Fruit fly (Drosophila melanogaster) whole organism, embryonic: ENCODE measurements around the gene Scox.
A peak's percentile ranks its signal among the peaks of the same experiment; 100 is the strongest.

Experiments
- Atf-2 ChIP-seq: fragments of 200-800 bp; sonication (Bioruptor generic); optimal IDR thresholded peaks from 2 replicates; lab custom pipeline; 2016; ENCODE audit warnings: missing biosample characterization, missing genetic modification characterization
- Atf6 ChIP-seq: fragments of 200-800 bp; sonication (Bioruptor generic); IDR thresholded peaks from 2 replicates; pipeline ENCODE4 v1.3.6; 2022; ENCODE audit warnings: missing biosample characterization, missing genetic modification characterization
- CG11504 ChIP-seq: fragments of 200-800 bp; sonication (Bioruptor generic); optimal IDR thresholded peaks from 3 replicates; lab custom pipeline; 2019; ENCODE audit warnings: missing biosample characterization, mild to moderate bottlenecking, missing genetic modification characterization, moderate library complexity
- CG12071 ChIP-seq: fragments of 200-800 bp; sonication (Bioruptor generic); optimal IDR thresholded peaks from 3 replicates; lab custom pipeline; 2018; ENCODE audit warnings: missing biosample characterization, mild to moderate bottlenecking, missing genetic modification characterization
- CG12744 ChIP-seq: fragments of 200-800 bp; sonication (Bioruptor generic); optimal IDR thresholded peaks from 2 replicates; lab custom pipeline; 2016; ENCODE audit warnings: missing biosample characterization, missing genetic modification characterization
- CG14050 ChIP-seq: fragments of 200-800 bp; sonication (Bioruptor generic); IDR thresholded peaks from 3 replicates; pipeline ENCODE4 v1.3.6; 2022; ENCODE audit warnings: missing biosample characterization, missing genetic modification characterization
- CG14441 ChIP-seq: fragments of 200-800 bp; sonication (Bioruptor generic); IDR thresholded peaks from 2 replicates; pipeline ENCODE4 v1.3.6; 2022; ENCODE audit warnings: missing biosample characterization, missing genetic modification characterization
- CG14860 ChIP-seq: fragments of 200-800 bp; sonication (Bioruptor generic); IDR thresholded peaks from 3 replicates; pipeline ENCODE4 v1.3.6; 2022; ENCODE audit warnings: missing biosample characterization, missing genetic modification characterization; ENCODE audit not compliant: partially characterized antibody
- CG1603 ChIP-seq: fragments of 200-800 bp; sonication (Bioruptor generic); optimal IDR thresholded peaks from 2 replicates; lab custom pipeline; 2019; ENCODE audit warnings: missing biosample characterization, mild to moderate bottlenecking, missing genetic modification characterization, moderate library complexity
- CG1647 ChIP-seq: fragments of 200-800 bp; sonication (Bioruptor generic); optimal IDR thresholded peaks from 3 replicates; lab custom pipeline; 2016; ENCODE audit warnings: missing biosample characterization, missing genetic modification characterization
- CG16779 ChIP-seq: fragments of 200-800 bp; sonication (Bioruptor generic); IDR thresholded peaks from 2 replicates; pipeline ENCODE4 v1.3.6; 2022; ENCODE audit warnings: missing biosample characterization, missing genetic modification characterization
- CG17361 ChIP-seq: fragments of 200-800 bp; sonication (Bioruptor generic); IDR thresholded peaks from 3 replicates; pipeline ENCODE4 v1.3.6; 2022; ENCODE audit warnings: missing biosample characterization, missing genetic modification characterization
- CG18011 ChIP-seq: fragments of 200-800 bp; sonication (Bioruptor generic); optimal IDR thresholded peaks from 2 replicates; lab custom pipeline; 2017; ENCODE audit warnings: missing biosample characterization, missing genetic modification characterization, mild to moderate bottlenecking, moderate library complexity, missing genotype
- CG1832 ChIP-seq: fragments of 200-800 bp; sonication (Bioruptor generic); optimal IDR thresholded peaks from 2 replicates; lab custom pipeline; 2017; ENCODE audit warnings: missing biosample characterization, mild to moderate bottlenecking, missing genetic modification characterization, inconsistent platforms
- CG18476 ChIP-seq: fragments of 200-800 bp; sonication (Bioruptor generic); optimal IDR thresholded peaks from 2 replicates; lab custom pipeline; 2016; ENCODE audit warnings: missing biosample characterization, mild to moderate bottlenecking, missing genetic modification characterization
- CG18619 ChIP-seq: fragments of 200-800 bp; sonication (Bioruptor generic); optimal IDR thresholded peaks from 3 replicates; lab custom pipeline; 2017; ENCODE audit warnings: missing biosample characterization, mild to moderate bottlenecking, missing genetic modification characterization
- CG2116 ChIP-seq: fragments of 200-800 bp; sonication (Bioruptor generic); optimal IDR thresholded peaks from 3 replicates; lab custom pipeline; 2018; ENCODE audit warnings: missing biosample characterization, mild to moderate bottlenecking, missing genetic modification characterization
- CG2120 ChIP-seq: fragments of 200-800 bp; sonication (Bioruptor generic); optimal IDR thresholded peaks from 3 replicates; lab custom pipeline; 2016; ENCODE audit warnings: missing biosample characterization, missing genetic modification characterization
- CG4328 ChIP-seq: fragments of 200-800 bp; sonication (Bioruptor generic); optimal IDR thresholded peaks from 3 replicates; lab custom pipeline; 2017; ENCODE audit warnings: missing biosample characterization, missing genetic modification reagents, missing genetic modification characterization
- CG5180 ChIP-seq: fragments of 200-800 bp; sonication (Bioruptor generic); optimal IDR thresholded peaks from 3 replicates; lab custom pipeline; 2017; ENCODE audit warnings: missing biosample characterization, missing genetic modification characterization, mild to moderate bottlenecking, moderate library complexity, missing genetic modification reagents
- CG6654 ChIP-seq: fragments of 200-800 bp; sonication (Bioruptor generic); optimal IDR thresholded peaks from 2 replicates; lab custom pipeline; 2017; ENCODE audit warnings: missing biosample characterization, mild to moderate bottlenecking, missing genetic modification characterization
- CG7963 ChIP-seq: fragments of 200-800 bp; sonication (Bioruptor generic); IDR thresholded peaks from 3 replicates; pipeline ENCODE4 v1.3.6; 2022; ENCODE audit warnings: missing biosample characterization, missing genetic modification characterization; ENCODE audit not compliant: partially characterized antibody
- CG8924 ChIP-seq: fragments of 200-800 bp; optimal IDR thresholded peaks from 3 replicates; lab custom pipeline; 2019; ENCODE audit warnings: missing biosample characterization, mild to moderate bottlenecking, missing genetic modification characterization, moderate library complexity
- D19B ChIP-seq: fragments of 200-800 bp; sonication (Bioruptor generic); optimal IDR thresholded peaks from 2 replicates; lab custom pipeline; 2017; ENCODE audit warnings: missing biosample characterization, mild to moderate bottlenecking, missing genetic modification characterization
- Dbx ChIP-seq: fragments of 200-800 bp; sonication (Bioruptor generic); IDR thresholded peaks from 3 replicates; pipeline ENCODE4 v1.3.6; 2022; ENCODE audit warnings: missing biosample characterization, missing genetic modification characterization
- Dek ChIP-seq: fragments of 200-800 bp; sonication (Bioruptor generic); optimal IDR thresholded peaks from 3 replicates; lab custom pipeline; 2019; ENCODE audit warnings: missing biosample characterization, mild to moderate bottlenecking, missing genetic modification characterization, moderate library complexity
- Drgx ChIP-seq: fragments of 200-800 bp; sonication (Bioruptor generic); IDR thresholded peaks from 2 replicates; pipeline ENCODE4 v1.3.6; 2022; ENCODE audit warnings: missing biosample characterization, missing genetic modification characterization
- Gug ChIP-seq: fragments of 200-800 bp; sonication (Bioruptor generic); IDR thresholded peaks from 4 replicates; pipeline ENCODE4 v1.3.6; 2022; ENCODE audit warnings: missing biosample characterization, missing genetic modification characterization
- HLH54F ChIP-seq: fragments of 200-800 bp; sonication (Bioruptor generic); optimal IDR thresholded peaks from 3 replicates; lab custom pipeline; 2016; ENCODE audit warnings: missing biosample characterization, missing genetic modification characterization
- NC2α ChIP-seq: fragments of 200-800 bp; sonication (Bioruptor generic); optimal IDR thresholded peaks from 2 replicates; lab custom pipeline; 2016; ENCODE audit warnings: missing biosample characterization, missing genetic modification characterization
- NC2β ChIP-seq: fragments of 200-800 bp; sonication (Bioruptor generic); optimal IDR thresholded peaks from 2 replicates; lab custom pipeline; 2016; ENCODE audit warnings: missing biosample characterization, missing genetic modification characterization
- Oli ChIP-seq: fragments of 200-800 bp; sonication (Bioruptor generic); optimal IDR thresholded peaks from 2 replicates; lab custom pipeline; 2018; ENCODE audit warnings: missing biosample characterization, mild to moderate bottlenecking, missing genetic modification characterization, moderate library complexity
- Scr ChIP-seq: fragments of 200-800 bp; sonication (Bioruptor generic); IDR thresholded peaks from 2 replicates; pipeline ENCODE4 v1.3.6; 2022; ENCODE audit warnings: missing biosample characterization, missing genetic modification characterization; ENCODE audit not compliant: partially characterized antibody
- Sry-δ ChIP-seq: fragments of 200-800 bp; sonication (Bioruptor generic); optimal IDR thresholded peaks from 2 replicates; lab custom pipeline; 2016; ENCODE audit warnings: missing biosample characterization, missing genetic modification characterization
- Vsx1 ChIP-seq: fragments of 200-800 bp; sonication (Bioruptor generic); optimal IDR thresholded peaks from 2 replicates; lab custom pipeline; 2017; ENCODE audit warnings: missing biosample characterization, mild to moderate bottlenecking, missing genetic modification characterization, missing genetic modification reagents
- dysf ChIP-seq: fragments of 200-800 bp; sonication (Bioruptor generic); IDR thresholded peaks from 3 replicates; pipeline ENCODE4 v1.3.6; 2022; ENCODE audit warnings: missing biosample characterization, missing genetic modification characterization
- fd102C ChIP-seq: fragments of 200-800 bp; sonication (Bioruptor generic); optimal IDR thresholded peaks from 2 replicates; lab custom pipeline; 2018; ENCODE audit warnings: missing biosample characterization, mild to moderate bottlenecking, missing genetic modification characterization, moderate library complexity
- grn ChIP-seq: fragments of 200-800 bp; sonication (Bioruptor generic); optimal IDR thresholded peaks from 3 replicates; lab custom pipeline; 2017; ENCODE audit warnings: missing biosample characterization, missing genetic modification characterization
- inv ChIP-seq: fragments of 200-800 bp; sonication (Bioruptor generic); IDR thresholded peaks from 2 replicates; pipeline ENCODE4 v1.3.6; 2022; ENCODE audit warnings: missing biosample characterization, missing genetic modification characterization; ENCODE audit not compliant: partially characterized antibody
- ken ChIP-seq: fragments of 200-800 bp; sonication (Bioruptor generic); IDR thresholded peaks from 3 replicates; pipeline ENCODE4 v1.3.6; 2022; ENCODE audit warnings: missing biosample characterization, missing genetic modification characterization
- lbe ChIP-seq: fragments of 200-800 bp; sonication (Bioruptor generic); optimal IDR thresholded peaks from 2 replicates; lab custom pipeline; 2016; ENCODE audit warnings: missing biosample characterization, mild to moderate bottlenecking, missing genetic modification characterization
- phol ChIP-seq: fragments of 200-800 bp; sonication (Bioruptor generic); optimal IDR thresholded peaks from 3 replicates; lab custom pipeline; 2018; ENCODE audit warnings: missing biosample characterization, mild to moderate bottlenecking, missing genetic modification characterization, moderate library complexity
- prd ChIP-seq, 3 experiments: fragments of >200 bp in 2 of 3; fragments of 200-800 bp in 1 of 3; sonication (Bioruptor generic) in 1 of 3; optimal IDR thresholded peaks in 2 of 3; IDR thresholded peaks in 1 of 3; 2 replicates in 2 of 3; 3 replicates in 1 of 3; pipeline versions ENCODE4 v1.3.6 to Lab custom; 2017 to 2022; ENCODE audit warnings: missing biosample characterization in 1 of 3, missing genetic modification characterization in 1 of 3
- repo ChIP-seq: fragments of 200-800 bp; sonication (Bioruptor generic); optimal IDR thresholded peaks from 2 replicates; lab custom pipeline; 2016; ENCODE audit warnings: missing biosample characterization, missing genetic modification characterization
- sim ChIP-seq: fragments of 200-800 bp; sonication (Bioruptor generic); IDR thresholded peaks from 2 replicates; pipeline ENCODE4 v1.3.6; 2022; ENCODE audit warnings: missing biosample characterization, missing genetic modification characterization
- slbo ChIP-seq: fragments of 200-800 bp; sonication (Bioruptor generic); IDR thresholded peaks from 2 replicates; pipeline ENCODE4 v1.3.6; 2022; ENCODE audit warnings: missing biosample characterization, missing genetic modification characterization
- ssp ChIP-seq: fragments of 200-800 bp; sonication (Bioruptor generic); IDR thresholded peaks from 2 replicates; pipeline ENCODE4 v1.3.6; 2022; ENCODE audit warnings: missing biosample characterization, missing genetic modification characterization
- sug ChIP-seq: fragments of 200-800 bp; optimal IDR thresholded peaks from 2 replicates; lab custom pipeline; 2019; ENCODE audit warnings: missing biosample characterization, mild to moderate bottlenecking, missing genetic modification characterization, moderate library complexity
- toy ChIP-seq: fragments of 200-800 bp; sonication (Bioruptor generic); IDR thresholded peaks from 2 replicates; pipeline ENCODE4 v1.3.6; 2022; ENCODE audit warnings: missing biosample characterization, missing genetic modification characterization

The Scox gene

DNA sequence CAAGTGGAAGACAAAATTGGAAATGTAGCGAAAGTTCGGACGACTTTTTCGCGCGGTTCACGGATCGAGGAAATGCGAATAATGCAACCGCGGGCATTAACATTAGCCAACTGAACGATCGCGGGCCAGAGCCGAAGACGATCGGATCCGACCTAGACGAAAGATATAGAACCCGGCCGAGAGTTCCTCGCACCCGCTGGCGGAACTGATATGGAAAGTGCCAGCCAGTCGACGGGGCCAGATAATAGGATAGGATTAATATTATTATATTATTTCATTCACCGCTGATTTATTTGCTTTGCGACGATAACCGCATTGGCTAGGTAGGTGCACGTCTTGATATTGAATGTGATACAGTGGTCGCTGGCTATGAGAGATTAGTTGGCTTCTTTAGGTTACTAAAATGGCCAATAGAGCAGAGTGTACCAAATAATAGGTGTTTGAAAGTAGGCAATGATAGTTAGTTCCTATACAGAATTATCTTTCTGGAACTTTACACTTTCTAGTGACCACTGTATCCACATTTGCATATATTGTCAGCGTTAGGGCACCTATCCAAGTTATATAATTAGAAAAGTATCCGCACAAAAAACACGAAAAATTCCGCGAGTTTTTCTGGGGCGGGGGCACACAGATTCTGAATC lies 30.8 kb upstream of the Scox start (continued):
- peak; percentile 15; the same call in 1 of the 3 replicates for TF ChIP-seq CG17361 (GFP tag; lab: Robert Waterston, UW)
- TF ChIP-seq ssp (GFP tag; lab: Robert Waterston, UW) = peak; percentile 44; the same call in 1 of the 2 replicates
- no peak for TF ChIP-seq Scr (GFP tag; lab: Robert Waterston, UW)
- peak; percentile 48 for TF ChIP-seq CG18619
- TF ChIP-seq grn (GFP tag; lab: Kevin White, UChicago) = peak; percentile 41
- peak; percentile 30 for TF ChIP-seq CG18476
- TF ChIP-seq CG1603 (tag; lab: Kevin White, UChicago) = peak; percentile 75
- peak; percentile 42 for TF ChIP-seq CG8924
- peak; percentile 23 for TF ChIP-seq Atf-2 (GFP tag; lab: Kevin White, UChicago)
- TF ChIP-seq Sry-δ (GFP tag; lab: Kevin White, UChicago) = peak; percentile 10
- TF ChIP-seq CG1647 (GFP tag; lab: Kevin White, UChicago) = peak; percentile 36
- peak; percentile 74 for TF ChIP-seq Oli (tag; lab: Kevin White, UChicago)
- no peak for TF ChIP-seq fd102C (GFP tag; lab: Kevin White, UChicago)
- peak; percentile 70; the same call in 1 of the 2 replicates for TF ChIP-seq Atf6
- no peak for TF ChIP-seq toy (GFP tag; lab: Robert Waterston, UW)
- peak; percentile 70 for TF ChIP-seq ken (GFP tag; lab: Robert Waterston, UW)
- no peak for TF ChIP-seq CG14860 (GFP tag; lab: Robert Waterston, UW)
- TF ChIP-seq NC2β = no peak
- peak; percentile 70 for TF ChIP-seq CG12071 (GFP tag; lab: Kevin White, UChicago)
- peak; percentile 83 for TF ChIP-seq dysf
- peak; percentile 26 for TF ChIP-seq sug (tag; lab: Kevin White, UChicago)
- TF ChIP-seq CG16779 = 0 out of 2 replicates have a peak, but pooled peaks have one; percentile 63
- TF ChIP-seq CG18011 = no peak
- TF ChIP-seq CG2116 (GFP tag; lab: Kevin White, UChicago) = no peak
- TF ChIP-seq CG4328 (GFP tag; lab: Kevin White, UChicago) = peak; percentile 31
- TF ChIP-seq Vsx1 (GFP tag; lab: Kevin White, UChicago) = peak; percentile 35
- peak; percentile 77 for TF ChIP-seq CG2120 (GFP tag; lab: Kevin White, UChicago)
- no peak for TF ChIP-seq CG12744 (GFP tag; lab: Kevin White, UChicago)
- peak; percentile 61 for TF ChIP-seq CG6654 (GFP tag; lab: Kevin White, UChicago)
- peak; percentile 90 for TF ChIP-seq Drgx (GFP tag; lab: Robert Waterston, UW)
- peak; percentile 78 for TF ChIP-seq CG14441
- no peak for TF ChIP-seq lbe
- TF ChIP-seq Dek (tag; lab: Kevin White, UChicago) = peak; percentile 42
- TF ChIP-seq CG11504 (tag; lab: Kevin White, UChicago) = peak; percentile 78
- 0 out of 2 replicates have a peak, but pooled peaks have one; percentile 41 for TF ChIP-seq sim (GFP tag; lab: Robert Waterston, UW)
- 0 out of 3 replicates have a peak, but pooled peaks have one; percentile 22 for TF ChIP-seq CG14050
- TF ChIP-seq repo (GFP tag; lab: Kevin White, UChicago) = peak; percentile 35
- no peak for TF ChIP-seq CG1832 (GFP tag; lab: Kevin White, UChicago)
- no peak; the same call in 1 of the 3 replicates for TF ChIP-seq Dbx (GFP tag; lab: Robert Waterston, UW)
- peak; percentile 85 for TF ChIP-seq Gug (GFP tag; lab: Robert Waterston, UW)
- TF ChIP-seq D19B = peak; percentile 53
- peak; percentile 22 for TF ChIP-seq CG5180 (GFP tag; lab: Kevin White, UChicago)
- TF ChIP-seq NC2α (GFP tag; lab: Kevin White, UChicago) = peak; percentile 14
- TF ChIP-seq phol = peak; percentile 74
- no peak for TF ChIP-seq prd (optimal IDR thresholded peaks at IDR 0.05; lab: Kevin White, UChicago)
- peak; percentile 87 for TF ChIP-seq prd (GFP tag; IDR thresholded peaks at IDR 0.05; lab: Robert Waterston, UW)
- no peak for TF ChIP-seq CG7963 (GFP tag; lab: Robert Waterston, UW)
- TF ChIP-seq slbo (GFP tag; lab: Robert Waterston, UW) = peak; percentile 85
- TF ChIP-seq HLH54F (GFP tag; lab: Kevin White, UChicago) = peak; percentile 64
- no peak for TF ChIP-seq inv
